Worm (Caenorhabditis elegans) whole organism, L1 larva: ENCODE measurements around the gene peb-1.

Source experiments
- ama-1 ChIP-seq: fragments of 150-350 bp; optimal IDR thresholded peaks from 2 replicates; lab custom pipeline; 2014
- ceh-88 ChIP-seq: fragments of 200-800 bp; sonication (Bioruptor generic); IDR thresholded peaks from 2 replicates; pipeline ENCODE4 v1.3.6; 2022; ENCODE audit warnings: missing genetic modification characterization, missing compliant biosample characterization
- ces-1 ChIP-seq: fragments of 150-350 bp; optimal IDR thresholded peaks from 2 replicates; lab custom pipeline; 2014; ENCODE audit warnings: missing biosample characterization, missing genetic modification reagents, missing genetic modification characterization
- egl-13 ChIP-seq: sonication (generic microtip); optimal IDR thresholded peaks from 2 replicates; lab custom pipeline; 2016; ENCODE audit warnings: missing genotype, missing genetic modification reagents, missing genetic modification characterization, missing compliant biosample characterization
- grh-1 ChIP-seq: fragments of 200-800 bp; sonication (Bioruptor generic); IDR thresholded peaks from 2 replicates; pipeline ENCODE4 v1.3.6; 2022; ENCODE audit warnings: missing genetic modification reagents, missing genetic modification characterization, missing compliant biosample characterization
- hlh-17 ChIP-seq: fragments of 200-800 bp; sonication (Bioruptor generic); optimal IDR thresholded peaks from 2 replicates; lab custom pipeline; 2018; ENCODE audit warnings: missing genetic modification characterization, mild to moderate bottlenecking, missing compliant biosample characterization, moderate library complexity, borderline replicate concordance
- lsy-2 ChIP-seq, 2 experiments: fragments of 150-350 bp; optimal IDR thresholded peaks; 2 replicates each; lab custom pipeline; 2014; ENCODE audit warnings: missing biosample characterization in 2 of 2, missing genetic modification characterization in 2 of 2
- nhr-12 ChIP-seq: sonication (generic microtip); optimal IDR thresholded peaks from 2 replicates; lab custom pipeline; 2017; ENCODE audit warnings: missing biosample characterization, missing genetic modification characterization
- skn-1 ChIP-seq: fragments of 150-350 bp; optimal IDR thresholded peaks from 2 replicates; lab custom pipeline; 2014; ENCODE audit warnings: missing biosample characterization, missing genetic modification characterization
- snpc-4 ChIP-seq: fragments of 150-350 bp; optimal IDR thresholded peaks from 2 replicates; lab custom pipeline; 2014; ENCODE audit warnings: missing biosample characterization, missing genetic modification characterization
- sptf-1 ChIP-seq: fragments of 150-350 bp; optimal IDR thresholded peaks from 2 replicates; lab custom pipeline; 2014; ENCODE audit warnings: missing biosample characterization, missing genetic modification characterization
- unc-62 ChIP-seq: fragments of 150-350 bp; optimal IDR thresholded peaks from 2 replicates; lab custom pipeline; 2014; ENCODE audit warnings: missing biosample characterization, missing genetic modification reagents, missing genetic modification characterization
- xbp-1 ChIP-seq: sonication (generic microtip); optimal IDR thresholded peaks from 2 replicates; lab custom pipeline; 2016; ENCODE audit warnings: missing genetic modification characterization, missing compliant biosample characterization
- ztf-4 ChIP-seq: fragments of 150-350 bp; optimal IDR thresholded peaks from 2 replicates; lab custom pipeline; 2014; ENCODE audit warnings: missing biosample characterization, missing genetic modification characterization

DNA sequence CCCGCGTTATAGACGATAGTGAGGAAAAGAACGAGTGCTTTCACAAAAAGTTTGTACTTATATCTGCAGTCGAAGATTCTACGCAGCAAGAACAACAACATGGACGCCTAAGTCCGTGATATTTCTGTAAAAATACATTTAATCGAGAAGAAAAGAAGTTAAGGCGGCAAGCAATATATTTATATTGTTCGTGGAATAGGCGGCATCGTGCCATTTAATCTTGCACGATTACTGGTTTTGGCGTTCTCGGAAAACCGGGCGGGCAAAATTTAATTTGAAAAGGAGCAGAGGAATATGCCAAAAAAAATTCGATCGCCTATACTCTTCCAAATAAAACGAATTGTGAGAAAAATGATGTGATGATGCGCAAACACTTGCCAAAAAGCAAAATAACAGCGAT lies 36.1 kb downstream of the peb-1 start, which contains the start of gene AH9.1:
- TF ChIP-seq ces-1 (no peak), sptf-1 (no peak), snpc-4 (tag; lab: Kevin White, UChicago) (no peak), ceh-88 (GFP tag; lab: Robert Waterston, UW) (no peak), xbp-1 (tag; lab: Kevin White, UChicago) (no peak), hlh-17 (GFP tag; lab: Kevin White, UChicago) (no peak), nhr-12 (no peak), ztf-4 (tag; lab: Kevin White, UChicago) (no peak), ama-1 (lab: Kevin White, UChicago) (no peak), lsy-2 (tag; optimal IDR thresholded peaks at IDR 0.05; lab: Kevin White, UChicago) (no peak), grh-1 (GFP tag; lab: Robert Waterston, UW) (no peak), unc-62 (GFP tag; lab: Kevin White, UChicago) (no peak), egl-13 (tag; lab: Kevin White, UChicago) (no peak), skn-1 (tag; lab: Kevin White, UChicago) (no peak)
